Worm (Caenorhabditis elegans) whole organism, L2 larva: ENCODE results near the gene hmit-1.3.

ENCODE experiments used
- C34F6.9 ChIP-seq: fragments of 150-350 bp; optimal IDR thresholded peaks from 2 replicates; lab custom pipeline; 2014; ENCODE audit warnings: missing biosample characterization, missing genetic modification characterization
- F13H6.1 ChIP-seq: sonication (generic microtip); optimal IDR thresholded peaks from 2 replicates; lab custom pipeline; 2016; ENCODE audit warnings: missing genetic modification characterization, missing compliant biosample characterization
- Y55F3AM.14 ChIP-seq: fragments of 200-800 bp; sonication (Bioruptor generic); optimal IDR thresholded peaks from 2 replicates; lab custom pipeline; 2018; ENCODE audit warnings: mild to moderate bottlenecking, missing genetic modification characterization, missing compliant biosample characterization
- ZK546.5 ChIP-seq: sonication (generic microtip); optimal IDR thresholded peaks from 2 replicates; lab custom pipeline; 2017; ENCODE audit warnings: missing biosample characterization, missing genetic modification characterization
- aly-2 ChIP-seq: fragments of 150-350 bp; optimal IDR thresholded peaks from 2 replicates; lab custom pipeline; 2014; ENCODE audit warnings: missing biosample characterization, missing genetic modification characterization
- ama-1 ChIP-seq: fragments of 150-350 bp; optimal IDR thresholded peaks from 2 replicates; lab custom pipeline; 2018; ENCODE audit warnings: inconsistent platforms
- blmp-1 ChIP-seq: sonication (generic microtip); optimal IDR thresholded peaks from 2 replicates; lab custom pipeline; 2017; ENCODE audit warnings: missing genetic modification characterization, mild to moderate bottlenecking, missing compliant biosample characterization, antibody characterized with exemption, moderate library complexity; ENCODE audit not compliant: insufficient read depth
- ceh-16 ChIP-seq: fragments of 150-350 bp; optimal IDR thresholded peaks from 2 replicates; lab custom pipeline; 2014; ENCODE audit warnings: missing biosample characterization, missing genetic modification characterization
- ceh-82 ChIP-seq: fragments of 150-350 bp; optimal IDR thresholded peaks from 2 replicates; lab custom pipeline; 2014; ENCODE audit warnings: missing biosample characterization, missing genetic modification characterization
- crh-2 ChIP-seq: sonication (generic microtip); optimal IDR thresholded peaks from 2 replicates; lab custom pipeline; 2017; ENCODE audit warnings: missing biosample characterization, missing genetic modification characterization
- dmd-4 ChIP-seq: sonication (generic microtip); optimal IDR thresholded peaks from 2 replicates; lab custom pipeline; 2017; ENCODE audit warnings: missing biosample characterization, missing genetic modification characterization
- egl-27 ChIP-seq: sonication (generic microtip); optimal IDR thresholded peaks from 3 replicates; lab custom pipeline; 2017; ENCODE audit warnings: missing biosample characterization, missing genetic modification reagents, missing genetic modification characterization
- elt-1 ChIP-seq: fragments of 150-350 bp; optimal IDR thresholded peaks from 2 replicates; lab custom pipeline; 2014; ENCODE audit warnings: missing biosample characterization, missing genetic modification characterization
- elt-3 ChIP-seq: sonication (generic microtip); optimal IDR thresholded peaks from 2 replicates; lab custom pipeline; 2017; ENCODE audit warnings: missing biosample characterization, missing genetic modification characterization
- fos-1 ChIP-seq: fragments of 150-350 bp; optimal IDR thresholded peaks from 2 replicates; lab custom pipeline; 2014; ENCODE audit warnings: missing biosample characterization, missing genetic modification characterization
- lin-11 ChIP-seq: fragments of 150-350 bp; sonication (generic microtip); optimal IDR thresholded peaks from 2 replicates; lab custom pipeline; 2014; ENCODE audit warnings: missing biosample characterization, missing genetic modification characterization, inconsistent platforms, mixed read lengths
- lin-13 ChIP-seq: fragments of 150-350 bp; optimal IDR thresholded peaks from 2 replicates; lab custom pipeline; 2014; ENCODE audit warnings: missing biosample characterization, missing genetic modification reagents, missing genetic modification characterization
- lin-39 ChIP-seq: fragments of 150-350 bp; optimal IDR thresholded peaks from 2 replicates; lab custom pipeline; 2014; ENCODE audit warnings: missing biosample characterization, missing genetic modification reagents, missing genetic modification characterization
- lsy-2 ChIP-seq, 2 experiments: fragments of 150-350 bp in 1 of 2; sonication (generic microtip) in 1 of 2; optimal IDR thresholded peaks; 2 replicates each; lab custom pipeline; 2014 to 2017; ENCODE audit warnings: missing biosample characterization in 2 of 2, missing genetic modification characterization in 2 of 2
- mab-5 ChIP-seq: fragments of 150-350 bp; optimal IDR thresholded peaks from 2 replicates; lab custom pipeline; 2014; ENCODE audit warnings: missing biosample characterization, missing genetic modification characterization
- mbf-1 ChIP-seq: sonication (generic microtip); optimal IDR thresholded peaks from 2 replicates; lab custom pipeline; 2017; ENCODE audit warnings: missing biosample characterization, missing genetic modification characterization
- mdl-1 ChIP-seq, 2 experiments: fragments of 150-350 bp in 1 of 2; sonication (generic microtip) in 1 of 2; optimal IDR thresholded peaks; 2 replicates each; lab custom pipeline; 2017; ENCODE audit warnings: missing biosample characterization in 2 of 2, missing genetic modification characterization in 2 of 2
- nhr-10 ChIP-seq: sonication (generic microtip); optimal IDR thresholded peaks from 2 replicates; lab custom pipeline; 2017; ENCODE audit warnings: missing biosample characterization, missing genetic modification characterization
- nhr-12 ChIP-seq: fragments of 150-350 bp; optimal IDR thresholded peaks from 2 replicates; lab custom pipeline; 2014; ENCODE audit warnings: missing biosample characterization, missing genetic modification characterization
- nhr-129 ChIP-seq: fragments of 150-350 bp; optimal IDR thresholded peaks from 2 replicates; lab custom pipeline; 2014; ENCODE audit warnings: missing biosample characterization, missing genetic modification characterization
- nhr-23 ChIP-seq: fragments of 150-350 bp; optimal IDR thresholded peaks from 2 replicates; lab custom pipeline; 2014; ENCODE audit warnings: missing biosample characterization, missing genetic modification reagents, missing genetic modification characterization
- nhr-237 ChIP-seq: fragments of 150-350 bp; optimal IDR thresholded peaks from 2 replicates; lab custom pipeline; 2014; ENCODE audit warnings: missing biosample characterization, missing genetic modification characterization
- nhr-25 ChIP-seq: fragments of 150-350 bp; sonication (generic microtip); optimal IDR thresholded peaks from 3 replicates; lab custom pipeline; 2014; ENCODE audit warnings: missing biosample characterization, missing genetic modification characterization
- nhr-77 ChIP-seq: fragments of 150-350 bp; optimal IDR thresholded peaks from 2 replicates; lab custom pipeline; 2014; ENCODE audit warnings: missing biosample characterization, missing genetic modification characterization
- peb-1 ChIP-seq: fragments of 150-350 bp; optimal IDR thresholded peaks from 2 replicates; lab custom pipeline; 2014; ENCODE audit warnings: missing biosample characterization, missing genetic modification characterization
- sem-4 ChIP-seq: fragments of 150-350 bp; optimal IDR thresholded peaks from 2 replicates; lab custom pipeline; 2014; ENCODE audit warnings: missing biosample characterization, missing genetic modification reagents, missing genetic modification characterization
- skn-1 ChIP-seq: sonication (generic microtip); optimal IDR thresholded peaks from 2 replicates; lab custom pipeline; 2017; ENCODE audit warnings: missing biosample characterization, missing genetic modification characterization
- sma-9 ChIP-seq, 2 experiments: fragments of 150-350 bp in 1 of 2; sonication (generic microtip) in 1 of 2; optimal IDR thresholded peaks; 2 replicates each; lab custom pipeline; 2014 to 2016; ENCODE audit warnings: missing genetic modification characterization in 2 of 2, mild to moderate bottlenecking in 1 of 2, missing biosample characterization in 1 of 2, missing compliant biosample characterization in 1 of 2, missing genetic modification reagents in 1 of 2, moderate library complexity in 1 of 2
- snpc-4 ChIP-seq: fragments of 150-350 bp; optimal IDR thresholded peaks from 2 replicates; lab custom pipeline; 2014; ENCODE audit warnings: missing biosample characterization, missing genetic modification characterization
- unc-39 ChIP-seq: fragments of 150-350 bp; optimal IDR thresholded peaks from 2 replicates; lab custom pipeline; 2014; ENCODE audit warnings: missing biosample characterization, missing genetic modification characterization
- unc-62 ChIP-seq: fragments of 150-350 bp; optimal IDR thresholded peaks from 2 replicates; lab custom pipeline; 2014; ENCODE audit warnings: missing biosample characterization, missing genetic modification reagents, missing genetic modification characterization
- zag-1 ChIP-seq: fragments of 150-350 bp; optimal IDR thresholded peaks from 2 replicates; lab custom pipeline; 2014; ENCODE audit warnings: missing biosample characterization, missing genetic modification characterization
- ztf-1 ChIP-seq: fragments of 200-800 bp; sonication (Bioruptor generic); conservative IDR thresholded peaks from 2 replicates; pipeline ENCODE4 v1.3.6; 2022; ENCODE audit warnings: missing genetic modification characterization, missing compliant biosample characterization
- ztf-11 ChIP-seq: sonication (generic microtip); optimal IDR thresholded peaks from 2 replicates; lab custom pipeline; 2017; ENCODE audit warnings: missing biosample characterization, missing genetic modification characterization
- ztf-4 ChIP-seq: fragments of 150-350 bp; optimal IDR thresholded peaks from 2 replicates; lab custom pipeline; 2014; ENCODE audit warnings: missing biosample characterization, missing genetic modification characterization

Gene hmit-1.3

DNA sequence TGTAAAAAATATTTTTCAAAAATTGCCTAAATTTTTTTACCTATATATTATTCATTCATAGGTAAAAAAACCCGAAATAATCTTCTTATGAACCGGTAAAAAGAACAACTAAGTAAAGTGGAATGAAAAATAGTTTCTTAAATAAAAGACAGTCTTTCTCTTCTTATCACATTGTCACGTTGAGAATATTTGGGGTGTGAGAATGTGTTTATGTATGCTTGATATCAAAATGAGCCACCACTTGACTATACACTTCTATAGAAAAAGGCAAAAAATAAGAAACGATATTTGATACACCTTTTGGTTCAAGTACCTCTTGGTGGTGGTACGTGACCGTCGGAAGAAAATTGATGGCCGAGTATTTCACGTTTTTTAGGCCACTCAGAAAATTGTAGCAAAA is at the start of gene hmit-1.3:
Gene hmit-1.3, minus strand, starts transcription at position 103 of the 400 bp plus-strand sequence.
- peak; percentile 41 for TF ChIP-seq fos-1 (tag; lab: Kevin White, UChicago)
- TF ChIP-seq ztf-11 (tag; lab: Kevin White, UChicago), result no peak

DNA sequence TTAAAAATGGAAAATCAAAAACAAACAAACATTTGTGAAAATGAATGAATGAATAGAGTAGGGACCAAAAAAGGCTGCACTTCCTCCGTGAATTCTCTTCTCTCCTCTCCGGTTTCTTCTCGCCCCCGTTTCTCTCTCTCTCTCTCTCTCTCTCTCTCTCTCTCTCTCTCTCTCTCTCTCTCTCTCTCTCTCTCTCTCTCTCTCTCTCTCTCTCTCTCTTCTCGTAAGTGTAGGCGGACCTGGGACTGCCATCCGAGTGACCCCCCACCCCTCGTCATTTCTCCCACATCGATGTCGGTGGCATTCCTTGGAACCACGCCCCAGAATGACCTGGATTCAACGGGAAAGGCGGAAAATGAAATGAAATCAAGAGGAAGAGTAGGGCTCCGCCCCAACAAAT is 47.4 kb upstream of the hmit-1.3 start:
- TF ChIP-seq aly-2 (tag; lab: Kevin White, UChicago) (no peak), ceh-16 (tag; lab: Kevin White, UChicago) (no peak), zag-1 (tag; lab: Kevin White, UChicago) (no peak), nhr-25 (tag; lab: Kevin White, UChicago) (no peak), Y55F3AM.14 (GFP tag; lab: Kevin White, UChicago) (no peak), nhr-12 (tag; lab: Kevin White, UChicago) (no peak), blmp-1 (no peak)

DNA sequence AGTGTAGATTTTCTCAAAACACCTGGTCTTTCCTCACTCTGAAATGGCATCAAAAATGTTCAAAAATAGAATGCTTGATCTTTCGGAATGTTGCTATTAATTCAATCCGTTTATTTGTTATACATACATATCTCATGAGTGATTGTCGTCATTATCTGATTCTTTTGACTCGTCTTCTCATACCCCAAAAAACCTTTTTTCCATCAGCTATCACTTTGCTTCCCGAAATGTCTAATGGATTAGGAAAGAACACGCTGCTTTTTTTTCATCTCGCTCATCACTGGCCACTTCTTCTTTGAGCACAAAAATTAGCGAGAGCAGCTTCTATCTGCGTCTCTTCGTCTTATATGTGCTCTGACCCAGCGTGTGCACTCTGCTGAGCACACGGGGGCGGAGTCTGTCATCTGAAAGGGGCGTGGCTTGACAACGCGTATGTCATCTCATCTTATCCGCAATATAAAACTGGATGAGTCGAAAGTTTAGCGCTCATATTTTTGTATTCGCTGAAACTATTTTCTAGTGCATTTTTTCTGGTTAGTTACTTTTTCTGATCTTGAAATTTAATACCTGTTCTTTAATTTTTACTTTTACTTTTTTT is 45.5 kb upstream of the hmit-1.3 start:
- TF ChIP-seq unc-62 (GFP tag; lab: Kevin White, UChicago) (no peak), snpc-4 (tag; lab: Kevin White, UChicago) (no peak), nhr-129 (tag; lab: Kevin White, UChicago) (no peak), ZK546.5 (tag; lab: Kevin White, UChicago) (no peak), mbf-1 (tag; lab: Kevin White, UChicago) (no peak), nhr-23 (tag; lab: Kevin White, UChicago) (no peak), unc-39 (tag; lab: Kevin White, UChicago) (no peak), nhr-77 (no peak), ceh-16 (tag; lab: Kevin White, UChicago) (no peak), egl-27 (tag; lab: Kevin White, UChicago) (no peak), nhr-237 (tag; lab: Kevin White, UChicago) (no peak), dmd-4 (tag; lab: Kevin White, UChicago) (no peak), ceh-82 (tag; lab: Kevin White, UChicago) (no peak), elt-1 (tag; lab: Kevin White, UChicago) (no peak), ztf-1 (no peak)
- TF ChIP-seq, all 48 proteins: peak for 0

DNA sequence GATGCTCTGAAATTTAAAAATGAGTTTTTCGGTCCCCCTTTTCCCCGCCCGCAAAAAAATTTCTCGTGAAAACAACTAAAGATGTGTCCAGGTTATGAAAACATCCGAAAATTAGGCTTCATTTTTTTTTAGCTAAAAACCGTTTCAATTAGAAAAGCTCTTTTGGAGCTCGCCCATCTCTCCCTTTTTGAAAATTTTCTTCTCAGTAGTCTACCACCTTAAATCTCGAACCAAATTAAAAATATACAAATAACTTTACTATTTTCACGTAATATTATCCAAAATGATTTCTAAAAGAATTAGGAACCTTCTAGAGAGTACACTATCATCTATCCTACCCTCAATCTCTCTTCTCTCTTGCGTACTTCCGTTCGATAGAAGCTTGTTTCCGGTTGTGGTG is 42.9 kb upstream of the hmit-1.3 start:
- no peak for TF ChIP-seq ztf-4 (tag; lab: Kevin White, UChicago)
- no peak for TF ChIP-seq skn-1 (tag; lab: Kevin White, UChicago)
- TF ChIP-seq unc-62 (GFP tag; lab: Kevin White, UChicago), result no peak
- no peak for TF ChIP-seq nhr-77
- TF ChIP-seq lin-11 (tag; lab: Kevin White, UChicago), result no peak
- TF ChIP-seq elt-3 (tag; lab: Kevin White, UChicago), result no peak
- TF ChIP-seq nhr-10 (tag; lab: Kevin White, UChicago), result no peak
- no peak for TF ChIP-seq nhr-129 (tag; lab: Kevin White, UChicago)
- TF ChIP-seq mab-5 (tag; lab: Kevin White, UChicago), result no peak
- no peak for TF ChIP-seq elt-1 (tag; lab: Kevin White, UChicago)
- TF ChIP-seq lin-39 (tag; lab: Kevin White, UChicago), result no peak
- TF ChIP-seq blmp-1, result no peak
- no peak for TF ChIP-seq peb-1 (tag; lab: Kevin White, UChicago)
- TF ChIP-seq fos-1 (tag; lab: Kevin White, UChicago), result no peak
- no peak for TF ChIP-seq mdl-1 (tag; optimal IDR thresholded peaks at IDR 0.05; lab: Kevin White, UChicago)
- no peak for TF ChIP-seq ceh-82 (tag; lab: Kevin White, UChicago)
- no peak for TF ChIP-seq zag-1 (tag; lab: Kevin White, UChicago)
- TF ChIP-seq sma-9 (GFP tag; optimal IDR thresholded peaks at IDR 0.05; lab: Kevin White, UChicago), result no peak
- TF ChIP-seq sma-9 (tag; optimal IDR thresholded peaks at IDR 0.05; lab: Kevin White, UChicago), result no peak
- no peak for TF ChIP-seq sem-4

DNA sequence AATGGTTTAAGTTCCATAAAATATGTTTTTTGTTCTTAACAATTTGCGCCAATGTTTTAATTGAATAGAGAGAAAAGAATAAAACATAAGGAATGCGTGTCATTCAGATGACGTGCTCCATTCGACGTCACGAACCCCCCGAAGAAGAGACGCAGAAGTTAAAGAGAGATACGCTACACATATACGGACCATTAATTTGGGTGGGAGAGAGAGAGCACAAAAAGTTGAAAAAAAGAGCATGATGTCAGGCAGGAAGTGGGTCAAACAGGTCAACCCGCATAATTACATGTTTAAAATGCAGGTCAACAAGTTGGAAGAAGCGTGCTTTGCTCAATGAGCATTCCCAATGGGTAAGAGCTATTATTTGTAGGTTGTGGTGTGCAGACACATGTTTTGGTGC is 40.8 kb upstream of the hmit-1.3 start:
- no peak for TF ChIP-seq elt-3 (tag; lab: Kevin White, UChicago)
- TF ChIP-seq sma-9 (GFP tag; optimal IDR thresholded peaks at IDR 0.05; lab: Kevin White, UChicago), result peak; percentile 61
- TF ChIP-seq sma-9 (tag; optimal IDR thresholded peaks at IDR 0.05; lab: Kevin White, UChicago), result no peak
- TF ChIP-seq nhr-129 (tag; lab: Kevin White, UChicago), result peak; percentile 7
- peak; percentile 7 for TF ChIP-seq C34F6.9 (tag; lab: Kevin White, UChicago)
- peak in 1 of 2 experiments; percentile 15 for TF ChIP-seq mdl-1 (tag; optimal IDR thresholded peaks at IDR 0.05; lab: Kevin White, UChicago)
- TF ChIP-seq sem-4, result peak; percentile 2
- peak; percentile 66 for TF ChIP-seq crh-2
- peak in 1 of 2 experiments; percentile 32 for TF ChIP-seq lsy-2 (tag; optimal IDR thresholded peaks at IDR 0.05; lab: Kevin White, UChicago)
- TF ChIP-seq ama-1 (lab: Kevin White, UChicago), result no peak
- no peak for TF ChIP-seq lin-13 (GFP tag; lab: Kevin White, UChicago)
- peak; percentile 39 for TF ChIP-seq F13H6.1 (tag; lab: Kevin White, UChicago)
- TF ChIP-seq, all 48 proteins: peak for 8
